Worm (Caenorhabditis elegans): ENCODE data around the gene ZK643.6.
A peak's percentile ranks its signal among the peaks of the same experiment; 100 is the strongest.

Gene ZK643.6

DNA sequence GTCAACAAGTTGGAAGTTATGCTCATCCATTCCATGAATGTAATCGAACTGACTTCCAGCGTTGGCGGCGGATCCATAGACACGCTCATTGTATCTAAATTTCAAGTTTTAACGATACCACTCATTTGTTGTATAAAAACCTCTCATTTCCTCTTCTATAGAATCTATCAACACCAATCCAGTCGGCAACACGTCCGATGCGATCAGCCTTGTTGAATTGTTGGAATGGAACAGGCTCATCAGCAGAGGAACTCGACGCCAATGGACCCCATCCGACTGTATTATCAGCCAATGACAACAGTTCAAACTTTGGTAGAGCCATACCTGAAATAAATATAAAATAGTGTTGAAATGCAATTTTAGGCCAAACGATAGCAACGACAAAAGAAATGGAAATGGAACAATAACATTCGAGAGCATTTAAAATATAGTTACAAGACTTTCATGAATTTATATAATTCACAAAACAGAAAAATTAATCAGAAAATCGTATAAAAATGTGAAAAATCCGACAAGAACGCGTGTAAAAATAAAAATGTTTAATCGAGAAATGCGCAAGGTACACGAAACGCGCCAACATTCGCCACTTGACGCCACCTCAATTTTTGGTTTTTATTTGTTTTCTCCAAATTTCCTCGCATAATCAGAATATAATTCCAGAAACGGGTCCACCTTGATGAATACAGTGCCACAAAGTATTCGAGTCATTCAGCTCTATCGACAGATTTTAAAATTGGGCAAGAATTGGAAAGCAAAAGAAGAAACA is 10.9 kb upstream of the ZK643.6 start, which contains the start of the genes eif-3.D and R08D7.4:
Gene eif-3.D (minus strand): TSS at position 324 of the 766 bp plus-strand sequence.
Gene R08D7.4 (plus strand): TSS at position 638 of the 766 bp plus-strand sequence.
- TF ChIP-seq lsy-2 (tag; optimal IDR thresholded peaks at IDR 0.05) (peak; percentile 56), nhr-237 (tag; optimal IDR thresholded peaks at IDR 0.05) (peak; percentile 33), ceh-39 (tag; optimal IDR thresholded peaks at IDR 0.05) (no peak), unc-62 (GFP tag; optimal IDR thresholded peaks at IDR 0.05) (no peak), pha-4 (tag; optimal IDR thresholded peaks at IDR 0.05) (peak; percentile 49), unc-120 (tag; optimal IDR thresholded peaks at IDR 0.05; ENCODE audit: poor library complexity, severe bottlenecking) (peak; percentile 37), lin-13 (tag; optimal IDR thresholded peaks at IDR 0.05) (peak; percentile 31), ceh-83 (GFP tag; optimal IDR thresholded peaks at IDR 0.05) (no peak), flh-1 (GFP tag; optimal IDR thresholded peaks at IDR 0.05) (no peak), ceh-43 (GFP tag; optimal IDR thresholded peaks at IDR 0.05) (no peak), elt-3 (tag; optimal IDR thresholded peaks at IDR 0.05) (no peak), cnd-1 (tag; optimal IDR thresholded peaks at IDR 0.05) (peak; percentile 9), mls-2 (tag; optimal IDR thresholded peaks at IDR 0.05) (peak; percentile 64), M03D4.4 (tag; optimal IDR thresholded peaks at IDR 0.05) (peak; percentile 58), sptf-1 (tag; optimal IDR thresholded peaks at IDR 0.05) (peak; percentile 79), bed-3 (GFP tag; optimal IDR thresholded peaks at IDR 0.05) (peak; percentile 16), lin-32 (GFP tag; optimal IDR thresholded peaks at IDR 0.05) (no peak), zip-8 (tag; optimal IDR thresholded peaks at IDR 0.05) (no peak), elt-1 (tag; optimal IDR thresholded peaks at IDR 0.05; ENCODE audit: borderline replicate concordance, insufficient read depth) (no peak), ham-2 (GFP tag; optimal IDR thresholded peaks at IDR 0.05) (no peak), nhr-28 (tag; optimal IDR thresholded peaks at IDR 0.05) (no peak), ztf-11 (tag; optimal IDR thresholded peaks at IDR 0.05) (peak; percentile 46)

DNA sequence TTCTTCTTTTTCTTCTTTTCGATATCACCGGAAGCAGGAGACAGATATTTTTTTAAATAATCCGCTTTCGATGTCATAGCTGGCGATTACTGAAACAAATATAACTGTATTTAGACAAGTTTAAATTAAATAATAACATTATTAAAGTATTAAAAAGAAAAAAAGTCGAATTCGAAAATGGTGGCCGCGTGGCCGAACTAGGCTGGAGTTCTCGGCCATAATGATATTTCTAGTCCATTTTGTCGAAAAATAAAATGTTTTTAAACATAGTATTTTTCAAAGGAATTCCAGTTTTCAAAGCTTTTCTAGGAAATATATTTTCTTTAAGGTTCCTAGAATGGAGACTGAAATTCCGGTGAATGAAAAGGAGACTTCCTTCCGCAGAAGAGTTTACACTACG is 7.1 kb upstream of the ZK643.6 start, which contains the start of the genes bud-13 and rpap-2:
Gene bud-13 (minus strand): TSS at position 89 of the 400 bp plus-strand sequence.
Gene rpap-2 (plus strand): TSS at position 329 of the 400 bp plus-strand sequence.
- TF ChIP-seq drap-1 (GFP tag; optimal IDR thresholded peaks at IDR 0.05) (no peak), ceh-83 (GFP tag; optimal IDR thresholded peaks at IDR 0.05) (no peak), elt-1 (tag; optimal IDR thresholded peaks at IDR 0.05; ENCODE audit: borderline replicate concordance, insufficient read depth) (no peak), blmp-1 (tag; optimal IDR thresholded peaks at IDR 0.05) (no peak), hlh-1 (tag; optimal IDR thresholded peaks at IDR 0.05) (no peak), ceh-43 (GFP tag; optimal IDR thresholded peaks at IDR 0.05) (no peak), mls-2 (tag; optimal IDR thresholded peaks at IDR 0.05) (no peak), unc-62 (GFP tag; optimal IDR thresholded peaks at IDR 0.05) (no peak), ceh-39 (tag; optimal IDR thresholded peaks at IDR 0.05) (no peak), unc-39 (tag; optimal IDR thresholded peaks at IDR 0.05) (no peak), lsy-2 (tag; optimal IDR thresholded peaks at IDR 0.05) (no peak), M03D4.4 (tag; optimal IDR thresholded peaks at IDR 0.05) (no peak), bed-3 (GFP tag; optimal IDR thresholded peaks at IDR 0.05) (no peak), sem-2 (GFP tag; optimal IDR thresholded peaks at IDR 0.05) (no peak), cnd-1 (tag; optimal IDR thresholded peaks at IDR 0.05) (no peak), lin-32 (GFP tag; optimal IDR thresholded peaks at IDR 0.05) (no peak), pha-4 (tag; optimal IDR thresholded peaks at IDR 0.05) (no peak), elt-3 (tag; optimal IDR thresholded peaks at IDR 0.05) (no peak), snpc-4 (tag; optimal IDR thresholded peaks at IDR 0.05) (no peak), nhr-237 (tag; optimal IDR thresholded peaks at IDR 0.05) (no peak)

- TF ChIP-seq tbx-8 (GFP tag; optimal IDR thresholded peaks at IDR 0.05) = no peak
- no peak for TF ChIP-seq nhr-76 (tag; optimal IDR thresholded peaks at IDR 0.05)
- no peak for TF ChIP-seq ztf-11 (tag; optimal IDR thresholded peaks at IDR 0.05)
- no peak for TF ChIP-seq elt-3 (tag; optimal IDR thresholded peaks at IDR 0.05)
Observed at ce11 chrIII:8964684-8965283, 4.2 kb upstream of the ZK643.6 start.

DNA sequence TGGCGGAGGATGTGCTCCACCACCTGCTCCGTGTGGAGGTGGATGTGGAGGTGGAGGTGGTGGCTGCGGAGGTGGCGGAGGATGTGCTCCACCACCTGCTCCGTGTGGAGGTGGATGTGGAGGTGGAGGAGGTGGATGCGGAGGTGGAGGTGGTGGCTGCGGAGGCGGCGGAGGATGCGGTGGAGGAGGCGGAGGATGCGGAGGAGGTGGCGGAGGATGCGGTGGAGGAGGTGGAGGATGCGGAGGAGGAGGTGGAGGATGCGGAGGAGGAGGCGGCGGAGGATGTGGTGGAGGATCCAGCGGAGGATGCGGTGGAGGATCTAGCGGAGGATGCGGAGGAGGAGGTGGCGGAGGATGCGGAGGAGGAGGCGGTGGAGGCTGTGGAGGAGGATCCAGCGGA is 1.9 kb upstream of the ZK643.6 start:
- TF ChIP-seq cnd-1 (tag; optimal IDR thresholded peaks at IDR 0.05) (peak; percentile 40), unc-39 (tag; optimal IDR thresholded peaks at IDR 0.05) (no peak), sptf-1 (tag; optimal IDR thresholded peaks at IDR 0.05) (peak; percentile 21), ceh-43 (GFP tag; optimal IDR thresholded peaks at IDR 0.05) (no peak), nhr-2 (tag; optimal IDR thresholded peaks at IDR 0.05) (no peak), nhr-76 (tag; optimal IDR thresholded peaks at IDR 0.05) (no peak), ceh-39 (tag; optimal IDR thresholded peaks at IDR 0.05) (no peak), lsy-2 (tag; optimal IDR thresholded peaks at IDR 0.05) (no peak), ces-1 (GFP tag; optimal IDR thresholded peaks at IDR 0.05) (no peak), blmp-1 (tag; optimal IDR thresholded peaks at IDR 0.05) (no peak), flh-1 (GFP tag; optimal IDR thresholded peaks at IDR 0.05) (no peak), sem-2 (GFP tag; optimal IDR thresholded peaks at IDR 0.05) (no peak), hlh-1 (tag; optimal IDR thresholded peaks at IDR 0.05) (no peak), lin-32 (GFP tag; optimal IDR thresholded peaks at IDR 0.05) (no peak), elt-1 (tag; optimal IDR thresholded peaks at IDR 0.05; ENCODE audit: borderline replicate concordance, insufficient read depth) (no peak)

All from whole organism, mixed stage, embryonic.